Worm (Caenorhabditis elegans): ENCODE data around the gene T01B6.1.

- no peak for TF ChIP-seq pha-4 (tag; optimal IDR thresholded peaks at IDR 0.05)
- no peak for TF ChIP-seq ccch-3 (GFP tag; optimal IDR thresholded peaks at IDR 0.05)
- no peak for TF ChIP-seq let-607 (tag; optimal IDR thresholded peaks at IDR 0.05)
- no peak for TF ChIP-seq ceh-79 (tag; optimal IDR thresholded peaks at IDR 0.05)
- no peak for TF ChIP-seq snpc-4 (GFP tag; optimal IDR thresholded peaks at IDR 0.05)
- TF ChIP-seq snpc-4 (tag; optimal IDR thresholded peaks at IDR 0.05), result no peak
- no peak for TF ChIP-seq ZK185.1 (tag; optimal IDR thresholded peaks at IDR 0.05; ENCODE audit: poor library complexity, severe bottlenecking)
- no peak for TF ChIP-seq unc-62 (GFP tag; optimal IDR thresholded peaks at IDR 0.05)
- TF ChIP-seq F37B4.10 (GFP tag; IDR thresholded peaks at IDR 0.05), result no peak
- no peak for TF ChIP-seq lir-1 (GFP tag; conservative IDR thresholded peaks at IDR 0.05)
- TF ChIP-seq nfya-2 (GFP tag; IDR thresholded peaks at IDR 0.05), result no peak
- TF ChIP-seq mcd-1 (GFP tag; IDR thresholded peaks at IDR 0.05), result no peak
- TF ChIP-seq F55B11.4 (tag; optimal IDR thresholded peaks at IDR 0.05; ENCODE audit: borderline replicate concordance, insufficient read depth), result no peak
Observed at ce11 chrX:2316859-2317258, 18.6 kb upstream of the T01B6.1 start.
